Worm (Caenorhabditis elegans) whole organism, dauer: ENCODE results near the gene ant-1.4.

ENCODE experiments used
- unc-62 ChIP-seq: sonication (generic microtip); optimal IDR thresholded peaks from 2 replicates; lab custom pipeline; 2017; ENCODE audit warnings: missing biosample characterization, missing genetic modification reagents, missing genetic modification characterization

Gene ant-1.4

DNA sequence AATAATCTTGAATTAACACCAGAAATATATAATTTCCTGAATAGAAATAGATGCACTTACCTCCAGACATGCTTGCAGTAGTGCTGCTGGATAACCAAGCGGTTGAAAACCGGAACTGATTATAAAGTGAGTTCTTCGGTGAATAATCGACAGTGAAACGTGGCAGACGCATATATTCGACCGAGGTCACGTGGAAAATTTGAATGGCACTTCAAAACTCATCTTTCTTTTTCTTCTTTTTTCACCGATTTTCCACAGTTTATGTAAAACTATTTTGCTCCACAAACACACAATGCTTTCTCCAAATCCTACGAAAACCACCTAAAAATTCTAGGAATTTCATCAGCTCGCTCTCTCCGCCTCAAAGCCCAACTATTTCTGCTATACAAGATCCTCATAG lies at the start of gene ant-1.4:
Gene ant-1.4 (minus strand): TSS at position 101 of the 400 bp plus-strand sequence.
- no peak for TF ChIP-seq unc-62 (GFP tag; lab: Kevin White, UChicago)

DNA sequence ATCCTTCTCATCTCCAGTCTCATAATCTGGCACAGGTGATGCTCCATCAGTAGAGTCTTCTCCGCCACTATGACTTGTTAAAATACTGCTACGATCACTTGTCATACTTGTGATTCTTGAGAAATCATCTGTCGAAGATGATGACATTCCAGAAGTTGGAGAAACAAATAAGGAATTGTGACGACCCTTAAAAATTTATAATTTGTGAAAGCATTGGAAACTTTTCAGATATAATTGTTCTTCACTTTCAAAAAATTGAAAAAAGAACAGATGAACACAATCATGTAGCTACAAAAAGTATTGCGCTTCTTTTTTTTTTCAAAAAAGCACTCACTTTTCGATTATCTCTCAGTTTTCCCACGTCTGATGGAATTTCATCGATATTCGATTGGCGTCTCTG lies 45.9 kb upstream of the ant-1.4 start:
- TF ChIP-seq unc-62 (GFP tag; lab: Kevin White, UChicago) = no peak

DNA sequence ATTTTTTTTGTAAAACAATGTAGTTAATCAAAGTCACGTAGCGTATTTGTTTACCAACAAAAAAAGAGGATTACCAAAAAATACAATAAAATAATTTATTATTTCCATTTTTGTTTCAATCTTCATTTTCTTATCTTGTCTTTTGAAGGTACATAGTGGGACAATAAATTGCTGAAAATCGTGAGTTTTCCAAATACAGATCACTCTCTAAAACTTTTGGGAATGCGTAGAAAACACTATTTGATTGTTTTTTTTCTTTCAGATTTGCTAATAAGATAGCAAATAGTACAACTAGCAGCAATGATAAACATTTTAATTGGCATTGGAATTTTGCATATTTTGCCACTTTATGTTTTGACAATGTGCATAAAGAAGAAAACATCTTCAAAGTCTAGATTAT lies 41.3 kb upstream of the ant-1.4 start, which contains the start of gene C28C12.1:
Gene C28C12.1 (plus strand): TSS at position 301 of the 400 bp plus-strand sequence.
- no peak for TF ChIP-seq unc-62 (GFP tag; lab: Kevin White, UChicago)

DNA sequence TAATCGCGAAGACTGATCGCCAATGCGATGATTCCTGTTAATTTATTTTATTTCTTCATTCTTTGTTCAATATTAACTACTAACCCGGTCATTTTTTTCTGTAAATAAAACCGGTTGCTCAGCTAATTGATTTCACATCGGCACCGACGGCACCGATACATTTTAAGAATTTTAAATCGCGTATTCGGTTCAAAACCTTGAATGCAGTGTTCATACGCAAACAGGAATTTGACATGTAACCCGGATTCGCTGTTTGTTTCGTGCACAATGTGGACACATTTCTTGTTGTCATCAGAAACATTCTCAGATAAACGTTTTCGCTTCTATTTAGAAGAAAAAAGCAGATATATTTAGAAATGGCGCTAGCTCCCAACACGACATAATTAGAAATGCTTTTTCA lies 39.8 kb upstream of the ant-1.4 start:
- no peak for TF ChIP-seq unc-62 (GFP tag; lab: Kevin White, UChicago)

DNA sequence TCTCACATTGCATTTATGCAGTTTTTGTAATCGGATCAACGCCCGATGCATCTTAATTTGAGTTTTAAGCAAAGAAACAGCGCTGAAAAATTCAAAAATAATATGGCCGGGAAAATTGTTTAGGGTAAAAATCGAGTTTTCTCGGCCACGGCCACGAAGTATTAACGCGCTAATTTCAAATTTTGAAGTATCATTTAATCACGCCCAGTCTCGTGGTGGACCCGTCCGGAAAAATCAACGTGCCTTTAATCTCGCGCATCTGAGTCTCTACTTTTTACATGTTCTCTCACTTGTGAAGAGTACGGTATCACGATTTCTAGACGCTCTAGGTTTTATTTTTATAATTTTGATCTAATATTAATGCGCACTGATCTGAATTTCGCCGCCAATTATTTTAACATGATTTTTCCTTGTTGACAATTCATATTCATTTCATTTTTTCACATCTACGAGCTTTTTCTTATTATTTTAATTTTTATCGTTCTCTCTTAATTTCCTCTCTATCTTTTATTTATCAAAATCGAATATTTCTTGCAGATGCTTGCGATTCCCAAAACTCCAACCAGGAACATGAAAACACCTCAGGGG lies 38.8 kb upstream of the ant-1.4 start, which contains the start of the genes acdh-13 and mesp-1:
Gene acdh-13 (minus strand): TSS at position 51 of the 588 bp plus-strand sequence.
Gene mesp-1 (plus strand): TSS at position 538 of the 588 bp plus-strand sequence.
- TF ChIP-seq unc-62 (GFP tag; lab: Kevin White, UChicago) = no peak

DNA sequence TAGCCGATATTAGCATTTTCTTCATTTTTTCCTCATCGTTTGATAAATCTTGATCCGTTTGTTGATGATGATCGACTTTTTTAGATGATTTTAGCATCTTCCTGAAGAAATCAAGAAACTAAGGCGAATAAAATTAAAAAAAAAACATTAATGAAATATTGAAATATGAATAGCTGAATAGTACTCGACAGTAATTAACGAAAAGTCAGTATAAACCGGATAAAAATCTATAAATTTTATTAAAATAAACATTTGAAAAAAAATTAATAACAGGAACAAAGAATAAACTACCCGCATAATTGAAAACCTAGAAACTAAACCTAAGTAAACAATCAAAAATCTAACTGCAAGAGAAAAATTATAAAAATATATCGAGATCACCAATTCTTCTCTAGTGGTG lies 36.2 kb upstream of the ant-1.4 start, which contains the start of gene C28C12.12:
Gene C28C12.12 (minus strand): TSS at position 101 of the 400 bp plus-strand sequence.
- TF ChIP-seq unc-62 (GFP tag; lab: Kevin White, UChicago) = no peak

DNA sequence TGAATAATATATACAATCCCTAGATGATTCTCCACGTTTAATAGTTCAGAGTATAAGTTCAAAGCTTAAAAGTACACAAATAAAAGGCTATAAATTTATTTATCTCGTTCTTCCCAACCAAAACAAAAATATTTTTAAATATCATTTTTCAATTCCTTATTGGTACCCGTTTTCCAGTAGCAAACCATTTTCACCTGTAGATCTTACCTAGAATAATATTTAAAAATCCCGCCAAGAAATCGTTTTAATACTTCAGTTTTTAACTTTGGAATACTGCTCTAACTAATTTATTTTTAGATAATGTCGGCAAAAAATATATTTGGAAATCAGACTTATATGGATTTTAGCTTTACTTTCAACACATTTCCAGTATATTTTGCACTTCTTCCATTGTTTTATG lies 32.1 kb upstream of the ant-1.4 start, which contains the start of gene sru-7:
Gene sru-7 (plus strand): TSS at position 301 of the 400 bp plus-strand sequence.
- TF ChIP-seq unc-62 (GFP tag; lab: Kevin White, UChicago) = no peak

DNA sequence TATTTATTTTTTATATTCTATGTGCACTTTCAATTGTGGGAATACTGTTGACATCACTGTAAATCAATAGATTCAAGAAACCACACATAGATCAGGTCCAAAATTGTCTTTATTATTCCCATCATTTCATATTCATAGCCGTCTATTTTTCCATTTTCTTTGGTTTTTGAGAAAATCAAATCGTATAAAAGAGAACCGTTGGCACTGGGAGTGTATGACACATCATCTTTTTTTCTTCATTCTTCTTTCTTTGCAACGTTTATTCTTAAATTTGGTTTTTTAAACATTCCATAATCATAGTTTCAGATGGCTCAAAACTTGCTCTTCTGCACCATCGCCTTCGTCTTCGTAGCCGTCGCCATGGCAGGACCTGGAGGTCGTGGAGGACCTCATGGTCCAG lies 29.8 kb upstream of the ant-1.4 start, which contains the start of gene srlf-2:
Gene srlf-2 (plus strand): TSS at position 301 of the 400 bp plus-strand sequence.
- TF ChIP-seq unc-62 (GFP tag; lab: Kevin White, UChicago) = no peak

DNA sequence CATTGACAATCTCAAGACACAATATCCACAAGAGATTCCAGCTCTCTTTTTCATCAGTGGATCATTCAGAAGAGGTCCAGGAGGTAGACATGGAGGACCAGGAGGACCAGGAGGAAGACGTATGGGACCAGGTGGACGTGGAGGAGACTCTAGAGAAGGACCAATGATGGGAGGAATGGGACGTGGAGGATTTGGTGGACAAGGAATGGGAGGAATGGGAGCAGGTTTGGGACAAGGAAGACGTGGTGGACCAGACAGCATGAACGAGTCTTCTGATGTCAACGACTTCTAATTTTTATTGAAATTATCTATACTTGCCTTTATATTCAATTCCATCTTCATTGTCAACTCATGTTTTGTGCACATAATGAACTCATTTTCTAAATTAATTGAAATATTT lies 27.9 kb upstream of the ant-1.4 start:
- no peak for TF ChIP-seq unc-62 (GFP tag; lab: Kevin White, UChicago)

DNA sequence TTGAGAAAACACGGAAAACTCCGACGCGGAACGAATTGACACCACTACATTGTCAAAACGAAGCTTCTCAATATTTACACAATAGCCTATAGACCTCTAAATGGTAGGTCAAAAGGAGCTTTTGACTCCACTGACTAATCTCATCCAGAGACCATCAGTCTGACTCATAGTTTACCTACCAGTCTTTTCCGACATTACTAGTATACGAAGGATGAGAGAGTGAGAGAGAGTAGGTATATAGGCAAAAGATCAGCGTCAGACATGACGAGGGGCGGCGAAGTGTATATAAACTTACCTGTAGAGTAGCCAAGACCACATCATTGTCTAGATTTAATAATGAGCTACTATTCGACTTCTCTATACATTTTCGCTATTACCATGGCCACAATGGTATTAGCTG lies 27.1 kb upstream of the ant-1.4 start, which contains the start of gene srlf-3:
Gene srlf-3 (plus strand): TSS at position 301 of the 400 bp plus-strand sequence.
- no peak for TF ChIP-seq unc-62 (GFP tag; lab: Kevin White, UChicago)

DNA sequence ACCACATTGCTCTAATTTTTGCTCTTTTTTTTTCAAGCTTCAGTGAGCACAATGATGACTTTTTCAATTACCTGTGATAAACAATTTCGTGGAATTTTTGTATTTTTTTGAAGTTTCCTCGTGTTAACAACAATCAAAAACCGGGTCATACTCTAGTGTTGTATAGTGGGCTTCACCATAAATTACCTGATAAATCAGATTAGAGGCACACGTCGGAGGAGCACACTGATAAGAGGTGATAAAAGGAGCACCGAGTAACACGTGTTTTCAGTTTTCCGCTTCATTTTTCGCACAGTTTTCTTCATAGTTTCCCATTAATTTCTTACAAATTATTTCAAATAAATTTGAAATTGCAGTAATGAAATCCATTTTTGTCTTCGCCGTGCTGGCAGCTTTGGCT lies 21.2 kb upstream of the ant-1.4 start, which contains the start of gene spp-8:
Gene spp-8 (plus strand): TSS at position 357 of the 400 bp plus-strand sequence.
- no peak for TF ChIP-seq unc-62 (GFP tag; lab: Kevin White, UChicago)

DNA sequence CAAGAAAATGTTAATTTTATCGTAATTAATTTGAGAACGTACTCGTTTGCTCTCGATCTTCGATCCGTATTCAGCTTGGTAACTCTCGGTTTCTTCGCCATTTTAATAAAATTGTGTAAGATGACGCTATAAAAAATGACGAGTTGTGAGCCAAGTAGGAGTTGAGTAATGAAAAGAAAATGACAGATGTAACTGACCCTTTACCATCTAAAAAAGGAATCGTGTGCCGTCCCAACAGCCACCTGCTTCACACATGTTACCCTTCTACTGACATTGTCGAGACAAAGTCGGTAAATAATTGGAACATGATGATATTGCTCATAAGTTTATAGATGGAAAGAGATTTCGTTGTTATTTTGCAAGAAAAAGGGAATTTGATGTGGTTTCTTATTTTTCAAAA lies 19.2 kb upstream of the ant-1.4 start, which contains the start of gene hlh-12:
Gene hlh-12 (minus strand): TSS at position 101 of the 400 bp plus-strand sequence.
- TF ChIP-seq unc-62 (GFP tag; lab: Kevin White, UChicago) = no peak

DNA sequence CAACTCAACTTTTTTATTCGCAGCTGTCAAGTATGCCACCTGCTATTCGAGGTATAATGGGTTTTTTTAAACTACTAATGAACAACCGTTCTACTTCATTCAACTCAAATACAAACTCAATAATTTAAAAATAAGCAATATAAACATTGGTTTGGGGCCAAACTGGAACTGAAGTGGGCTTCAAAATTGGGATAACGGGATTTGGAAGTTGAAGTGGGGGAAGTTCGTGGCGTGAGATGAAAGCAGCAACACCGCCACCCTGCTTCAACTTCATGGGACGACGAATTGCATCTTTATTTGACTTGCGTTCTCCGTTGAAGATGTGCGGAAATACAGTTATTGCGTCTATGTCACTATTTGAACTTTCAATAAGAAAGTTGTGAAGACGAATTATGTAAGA lies 18.4 kb upstream of the ant-1.4 start:
- no peak for TF ChIP-seq unc-62 (GFP tag; lab: Kevin White, UChicago)

DNA sequence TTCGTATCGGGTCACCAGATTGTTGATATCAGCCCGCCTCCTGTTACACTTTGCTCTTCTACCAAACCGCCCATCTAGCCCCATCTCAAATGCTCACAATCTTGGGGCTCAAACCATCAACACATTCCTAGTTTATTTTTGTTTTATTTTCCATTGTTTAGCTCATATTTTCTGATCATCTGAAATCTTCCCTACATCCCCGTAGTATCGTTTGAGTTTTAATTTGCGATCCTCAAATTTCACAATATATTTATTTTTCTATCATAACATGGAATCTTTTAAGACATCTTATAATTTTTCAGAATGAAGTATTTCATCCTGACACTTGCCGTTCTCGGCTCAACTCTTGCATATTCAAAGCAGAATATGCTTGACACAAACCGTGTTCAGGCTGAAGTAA lies 16.8 kb upstream of the ant-1.4 start, which contains the start of gene spp-10:
Gene spp-10 (plus strand): TSS at position 301 of the 400 bp plus-strand sequence.
- TF ChIP-seq unc-62 (GFP tag; lab: Kevin White, UChicago) = no peak

DNA sequence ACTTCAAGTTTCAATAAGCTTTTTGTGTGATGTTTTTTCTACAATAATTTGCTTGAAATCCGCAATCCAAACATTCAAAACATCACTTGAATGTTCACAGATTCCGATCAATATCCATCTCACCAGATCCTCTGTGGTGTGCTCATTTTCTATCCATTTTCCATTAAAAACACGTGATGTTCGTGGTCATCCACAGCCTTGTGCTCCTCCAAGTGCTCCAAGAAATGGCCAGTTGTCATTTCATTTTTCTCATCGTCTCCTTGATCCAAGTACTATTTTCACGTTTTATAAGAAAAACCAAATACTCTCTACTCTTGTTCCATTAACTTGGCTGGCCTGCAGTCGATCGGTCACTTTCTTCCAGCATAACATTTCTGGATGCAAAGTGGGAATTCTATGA lies 16.1 kb upstream of the ant-1.4 start:
- no peak for TF ChIP-seq unc-62 (GFP tag; lab: Kevin White, UChicago)

DNA sequence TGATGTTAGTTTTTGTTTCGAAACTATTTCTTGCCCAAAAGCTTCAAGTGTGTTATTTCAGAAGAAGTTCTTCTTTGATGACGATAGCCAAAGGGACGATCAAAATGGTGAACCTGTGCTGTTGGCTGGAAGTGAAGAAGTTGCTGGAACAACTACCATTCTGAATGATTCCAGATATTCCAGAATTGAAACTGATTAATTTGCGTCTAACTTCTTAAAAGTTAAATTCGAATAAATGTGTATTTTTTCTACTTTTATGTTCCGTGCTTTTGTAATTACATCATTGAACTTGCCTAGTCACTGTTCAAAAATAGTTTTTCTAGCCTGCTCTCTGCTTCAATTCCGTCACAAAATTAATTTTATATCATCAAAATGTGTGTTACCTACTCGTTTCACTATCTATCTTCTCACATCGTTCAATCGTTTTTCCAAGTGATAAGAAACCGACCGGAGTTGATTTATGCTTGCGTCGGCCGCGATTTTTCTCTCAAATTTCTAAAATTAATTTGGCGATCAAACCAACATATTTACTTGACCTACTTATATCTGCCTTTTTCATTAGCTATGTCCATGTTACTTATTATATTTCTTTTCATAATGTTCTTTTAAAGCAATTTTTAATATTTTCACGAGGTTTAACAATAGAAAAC lies 15.0 kb upstream of the ant-1.4 start:
- no peak for TF ChIP-seq unc-62 (GFP tag; lab: Kevin White, UChicago)
